Fruit fly (Drosophila melanogaster): Measurements from ENCODE around the gene Ctps.

The Ctps gene

dm6 chr3L:15098659-15099512 is 1.2 kb downstream of the Ctps start (continued):
- peak; percentile 97 for TF ChIP-seq CG17361 (GFP tag; IDR thresholded peaks at IDR 0.05)
- TF ChIP-seq Dad (GFP tag; optimal IDR thresholded peaks at IDR 0.05) = no peak
- no peak for TF ChIP-seq Taf1 (GFP tag; IDR thresholded peaks at IDR 0.05)
- no peak for TF ChIP-seq Atf3 (GFP tag; optimal IDR thresholded peaks at IDR 0.05)
- TF ChIP-seq CG17568 (GFP tag; optimal IDR thresholded peaks at IDR 0.05) = peak; percentile 67
- TF ChIP-seq oc (tag; optimal IDR thresholded peaks at IDR 0.05) = peak; percentile 72
- TF ChIP-seq gsb-n (tag; optimal IDR thresholded peaks at IDR 0.05) = peak; percentile 96
- peak; percentile 85 for TF ChIP-seq CG1024 (GFP tag; IDR thresholded peaks at IDR 0.05)
- no peak for TF ChIP-seq CG16779 (GFP tag; IDR thresholded peaks at IDR 0.05)
- TF ChIP-seq CG1233 (GFP tag; optimal IDR thresholded peaks at IDR 0.05) = peak; percentile 93
- peak; percentile 67; the same call in 1 of the 2 replicates for TF ChIP-seq sisA (GFP tag; IDR thresholded peaks at IDR 0.05)
- no peak for TF ChIP-seq CG17186 (GFP tag; optimal IDR thresholded peaks at IDR 0.05)
- no peak for TF ChIP-seq pho (GFP tag; optimal IDR thresholded peaks at IDR 0.05)
- peak; percentile 39 for TF ChIP-seq mirr (GFP tag; optimal IDR thresholded peaks at IDR 0.05)
- TF ChIP-seq CG13287 (GFP tag; IDR thresholded peaks at IDR 0.05; ENCODE audit: partially characterized antibody) = no peak
- peak; percentile 68 for TF ChIP-seq tin (GFP tag; optimal IDR thresholded peaks at IDR 0.05)
- TF ChIP-seq CG16815 (GFP tag; optimal IDR thresholded peaks at IDR 0.05) = peak; percentile 47
- TF ChIP-seq Bgb (GFP tag; IDR thresholded peaks at IDR 0.05; ENCODE audit: partially characterized antibody) = no peak; the same call in 1 of the 2 replicates
- TF ChIP-seq zen (tag; optimal IDR thresholded peaks at IDR 0.05) = peak; percentile 89
- peak; percentile 56 for TF ChIP-seq cato (GFP tag; optimal IDR thresholded peaks at IDR 0.05; ENCODE audit: borderline replicate concordance)
- peak; percentile 82 for TF ChIP-seq Ssrp (tag; optimal IDR thresholded peaks at IDR 0.05)
- peak; percentile 86 for TF ChIP-seq CG12299 (tag; optimal IDR thresholded peaks at IDR 0.05)
- no peak for TF ChIP-seq ERR (GFP tag; optimal IDR thresholded peaks at IDR 0.05)
- no peak for TF ChIP-seq unc-4 (GFP tag; IDR thresholded peaks at IDR 0.05; ENCODE audit: partially characterized antibody)
- TF ChIP-seq cg (GFP tag; optimal IDR thresholded peaks at IDR 0.05) = no peak
- TF ChIP-seq prd (optimal IDR thresholded peaks at IDR 0.05) = no peak
- peak; percentile 80 for TF ChIP-seq prd (GFP tag; IDR thresholded peaks at IDR 0.05)
- TF ChIP-seq Hmx (GFP tag; optimal IDR thresholded peaks at IDR 0.05) = no peak
- peak; percentile 80 for TF ChIP-seq Oli (tag; optimal IDR thresholded peaks at IDR 0.05)
- peak; percentile 69; the same call in 1 of the 2 replicates for TF ChIP-seq onecut (GFP tag; IDR thresholded peaks at IDR 0.05)
- TF ChIP-seq gro (GFP tag; optimal IDR thresholded peaks at IDR 0.05) = no peak
- TF ChIP-seq CG12071 (GFP tag; optimal IDR thresholded peaks at IDR 0.05) = no peak
- TF ChIP-seq CG6765 (GFP tag; optimal IDR thresholded peaks at IDR 0.05) = peak; percentile 88
- peak; percentile 15; the same call in 1 of the 4 replicates for TF ChIP-seq Gug (GFP tag; IDR thresholded peaks at IDR 0.05)
- TF ChIP-seq CG3407 (GFP tag; optimal IDR thresholded peaks at IDR 0.05) = peak; percentile 79
- TF ChIP-seq nau (GFP tag; optimal IDR thresholded peaks at IDR 0.05) = peak; percentile 80
- peak; percentile 86 for TF ChIP-seq Drgx (GFP tag; IDR thresholded peaks at IDR 0.05)
- no peak for TF ChIP-seq CG12744 (GFP tag; optimal IDR thresholded peaks at IDR 0.05)
- peak; percentile 13 for TF ChIP-seq p53 (GFP tag; optimal IDR thresholded peaks at IDR 0.05)
- peak in 1 of 2 experiments; percentile 90 for TF ChIP-seq Hr51 (GFP tag; optimal IDR thresholded peaks at IDR 0.05)
- peak; percentile 76 for TF ChIP-seq CG2116 (GFP tag; optimal IDR thresholded peaks at IDR 0.05)
- no peak for TF ChIP-seq chm (GFP tag; IDR thresholded peaks at IDR 0.05)
- peak; percentile 91 for TF ChIP-seq CG11504 (tag; optimal IDR thresholded peaks at IDR 0.05)
- peak; percentile 66 for TF ChIP-seq Xbp1 (GFP tag; optimal IDR thresholded peaks at IDR 0.05)
- no peak for TF ChIP-seq dan (GFP tag; IDR thresholded peaks at IDR 0.05)
- no peak for TF ChIP-seq CG2129 (GFP tag; IDR thresholded peaks at IDR 0.05; ENCODE audit: partially characterized antibody)
- peak; percentile 93 for TF ChIP-seq CG7556 (GFP tag; optimal IDR thresholded peaks at IDR 0.05)
- TF ChIP-seq chn (GFP tag; optimal IDR thresholded peaks at IDR 0.05) = no peak
- TF ChIP-seq jigr1 (GFP tag; IDR thresholded peaks at IDR 0.05) = 0 out of 3 replicates have a peak, but pooled peaks have one; percentile 7

All from whole organism, embryonic.